Fruit fly (Drosophila melanogaster): ENCODE results near the gene Ctps.

The Ctps gene

DNA sequence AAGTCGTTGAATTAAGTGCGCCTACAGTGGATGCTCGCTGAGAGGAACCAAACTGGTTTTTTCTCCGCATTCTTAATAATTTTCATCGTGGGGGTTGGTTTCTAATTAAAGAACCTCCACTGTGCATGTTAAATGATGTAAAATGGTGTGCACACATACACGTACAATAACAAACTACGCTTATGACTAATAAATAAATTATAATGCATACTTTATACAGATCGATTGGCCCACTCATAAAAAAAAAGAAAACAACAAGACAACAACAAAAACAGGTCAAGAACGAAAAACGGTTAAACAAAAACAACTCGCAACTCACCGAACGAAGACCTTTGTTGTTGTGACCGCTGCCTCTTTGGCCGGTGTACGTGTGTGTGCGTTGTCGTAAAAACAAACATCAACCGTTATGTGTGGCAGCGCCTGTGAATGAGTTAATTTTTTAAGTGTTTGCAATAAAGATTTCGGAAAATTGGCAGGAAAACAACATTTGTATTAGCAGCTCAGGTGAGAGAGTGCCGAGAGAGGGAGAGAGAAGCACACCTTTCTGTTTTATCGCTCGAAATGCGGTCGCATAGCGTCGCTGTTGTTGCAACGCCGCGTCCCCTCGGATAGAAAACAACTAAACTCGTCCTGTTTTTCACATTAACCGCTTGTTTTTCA, 3.7 kb upstream of the Ctps start (continued):
- TF ChIP-seq chinmo (GFP tag; IDR thresholded peaks at IDR 0.05; ENCODE audit: partially characterized antibody) = 0 out of 4 replicates have a peak, but pooled peaks have one; percentile 52
- no peak for TF ChIP-seq Chrac-16 (GFP tag; optimal IDR thresholded peaks at IDR 0.05)
- TF ChIP-seq CG1603 (tag; optimal IDR thresholded peaks at IDR 0.05) = no peak
- no peak for TF ChIP-seq CG3163 (GFP tag; optimal IDR thresholded peaks at IDR 0.05)
- TF ChIP-seq gcm (GFP tag; optimal IDR thresholded peaks at IDR 0.05) = no peak
- TF ChIP-seq Max (GFP tag; optimal IDR thresholded peaks at IDR 0.05) = no peak
- no peak for TF ChIP-seq CG15696 (tag; optimal IDR thresholded peaks at IDR 0.05)
- no peak for TF ChIP-seq Atf3 (GFP tag; optimal IDR thresholded peaks at IDR 0.05)
- TF ChIP-seq CG9215 (GFP tag; IDR thresholded peaks at IDR 0.05) = no peak
- peak; percentile 85 for TF ChIP-seq sens (GFP tag)
- TF ChIP-seq gsb-n (tag; optimal IDR thresholded peaks at IDR 0.05) = no peak
- TF ChIP-seq aop (GFP tag; IDR thresholded peaks at IDR 0.05) = no peak
- TF ChIP-seq CG17568 (GFP tag; optimal IDR thresholded peaks at IDR 0.05) = no peak
- TF ChIP-seq Six4 (GFP tag; optimal IDR thresholded peaks at IDR 0.05) = no peak
- TF ChIP-seq CG18262 (tag; optimal IDR thresholded peaks at IDR 0.05) = no peak
- no peak for TF ChIP-seq tap (tag; optimal IDR thresholded peaks at IDR 0.05)
- TF ChIP-seq CG2120 (GFP tag; optimal IDR thresholded peaks at IDR 0.05) = peak; percentile 26
- TF ChIP-seq Fer3 (tag; optimal IDR thresholded peaks at IDR 0.05) = peak; percentile 5
- TF ChIP-seq CG7786 (GFP tag; optimal IDR thresholded peaks at IDR 0.05) = no peak
- no peak for TF ChIP-seq CG2116 (GFP tag; optimal IDR thresholded peaks at IDR 0.05)
- TF ChIP-seq tio (GFP tag; optimal IDR thresholded peaks at IDR 0.05) = no peak
- TF ChIP-seq CG10959 (GFP tag; IDR thresholded peaks at IDR 0.05) = no peak
- no peak for TF ChIP-seq Opbp (GFP tag; IDR thresholded peaks at IDR 0.05; ENCODE audit: partially characterized antibody)
- TF ChIP-seq Med (GFP tag) = peak; percentile 84
- peak; percentile 15 for TF ChIP-seq CG6854 (GFP tag; optimal IDR thresholded peaks at IDR 0.05)
- no peak for TF ChIP-seq Ada2b (GFP tag; IDR thresholded peaks at IDR 0.05)
- peak; percentile 2 for TF ChIP-seq CG3281 (GFP tag; optimal IDR thresholded peaks at IDR 0.05)
- no peak for TF ChIP-seq tin (GFP tag; optimal IDR thresholded peaks at IDR 0.05)
- no peak for TF ChIP-seq trh (GFP tag; optimal IDR thresholded peaks at IDR 0.05)
- peak; percentile 64 to 71 for TF ChIP-seq Trl (optimal IDR thresholded peaks at IDR 0.05)
- TF ChIP-seq Trl (GFP tag; optimal IDR thresholded peaks at IDR 0.05) = no peak
- no peak for TF ChIP-seq CG30020 (tag; optimal IDR thresholded peaks at IDR 0.05)
- TF ChIP-seq CG11398 (GFP tag; optimal IDR thresholded peaks at IDR 0.05) = no peak
- no peak for TF ChIP-seq bsh (GFP tag; optimal IDR thresholded peaks at IDR 0.05)
- no peak for TF ChIP-seq CG42726 (GFP tag; IDR thresholded peaks at IDR 0.05; ENCODE audit: partially characterized antibody)
- TF ChIP-seq D19A (tag; optimal IDR thresholded peaks at IDR 0.05) = peak; percentile 23
- TF ChIP-seq scrt (GFP tag; optimal IDR thresholded peaks at IDR 0.05) = no peak
- no peak for TF ChIP-seq CG1832 (GFP tag; optimal IDR thresholded peaks at IDR 0.05)
- TF ChIP-seq H15 (GFP tag; IDR thresholded peaks at IDR 0.05) = no peak
- TF ChIP-seq Hmr (GFP tag; optimal IDR thresholded peaks at IDR 0.05) = no peak
- TF ChIP-seq slp2 (GFP tag; optimal IDR thresholded peaks at IDR 0.05) = no peak
- peak; percentile 93 for TF ChIP-seq grau (tag; optimal IDR thresholded peaks at IDR 0.05)
- TF ChIP-seq fru (optimal IDR thresholded peaks at IDR 0.05) = no peak
- no peak for TF ChIP-seq Dp (GFP tag; optimal IDR thresholded peaks at IDR 0.05)
- no peak for TF ChIP-seq sisA (GFP tag; IDR thresholded peaks at IDR 0.05)
- no peak for TF ChIP-seq nom (GFP tag; optimal IDR thresholded peaks at IDR 0.05)
- no peak for TF ChIP-seq sc (optimal IDR thresholded peaks at IDR 0.05)
- no peak for TF ChIP-seq sc (GFP tag; optimal IDR thresholded peaks at IDR 0.05)
- no peak for TF ChIP-seq CG12942 (GFP tag; optimal IDR thresholded peaks at IDR 0.05)
- TF ChIP-seq CG10267 (tag; optimal IDR thresholded peaks at IDR 0.05) = no peak
- no peak for TF ChIP-seq CG14050 (GFP tag; IDR thresholded peaks at IDR 0.05)

Measured in whole organism, embryonic.